Fruit fly (Drosophila melanogaster) Kc167 (cell line): ENCODE data around the gene CG42449.

Experiments used
- insv ChIP-seq: fragments of >200 bp; optimal IDR thresholded peaks from 3 replicates; lab custom pipeline; 2018; ENCODE audit warnings: missing external identifiers
- ttk ChIP-seq: sonication (Bioruptor generic); optimal IDR thresholded peaks from 2 replicates; lab custom pipeline; 2017; ENCODE audit warnings: missing external identifiers

dm6 chrX:5671537-5672029 lies 11.5 kb upstream of the CG42449 start, which contains the start of gene Rab18:
- no peak for TF ChIP-seq ttk (lab: Kevin White, UChicago)
- TF ChIP-seq insv (lab: Kevin White, UChicago) = no peak
